Fruit fly (Drosophila melanogaster) whole organism, wandering third instar larva: ENCODE measurements around the gene GatA.

ENCODE experiments used
- CG9705 ChIP-seq: fragments of 200-800 bp; sonication (Bioruptor generic); optimal IDR thresholded peaks from 2 replicates; lab custom pipeline; 2018; ENCODE audit warnings: missing biosample characterization, mild to moderate bottlenecking, missing genetic modification characterization
- Dfd ChIP-seq: fragments of >200 bp; optimal IDR thresholded peaks from 2 replicates; lab custom pipeline; 2017; ENCODE audit warnings: missing biosample characterization, missing genetic modification characterization
- HLH106 ChIP-seq: fragments of 200-800 bp; optimal IDR thresholded peaks from 3 replicates; lab custom pipeline; 2019; ENCODE audit warnings: missing biosample characterization, mild to moderate bottlenecking, missing genetic modification characterization, moderate library complexity
- Hr83 ChIP-seq: fragments of 200-300 bp; sonication (Bioruptor generic); optimal IDR thresholded peaks from 2 replicates; lab custom pipeline; 2016; ENCODE audit warnings: missing biosample characterization, mild to moderate bottlenecking, missing genetic modification characterization, moderate library complexity; ENCODE audit not compliant: poor library complexity, severe bottlenecking
- Jra ChIP-seq: sonication (Bioruptor generic); optimal IDR thresholded peaks from 2 replicates; lab custom pipeline; 2016; ENCODE audit warnings: missing biosample characterization, missing genetic modification characterization
- Sp1 ChIP-seq: fragments of 200-800 bp; sonication (Bioruptor generic); optimal IDR thresholded peaks from 3 replicates; lab custom pipeline; 2019; ENCODE audit warnings: missing biosample characterization, mild to moderate bottlenecking, missing genetic modification characterization, moderate library complexity
- brk ChIP-seq: fragments of 200-800 bp; sonication (Bioruptor generic); optimal IDR thresholded peaks from 2 replicates; lab custom pipeline; 2016; ENCODE audit warnings: missing biosample characterization, mild to moderate bottlenecking, missing genetic modification characterization
- ey ChIP-seq: fragments of 200-800 bp; sonication (Bioruptor generic); optimal IDR thresholded peaks from 2 replicates; lab custom pipeline; 2016; ENCODE audit warnings: missing biosample characterization, missing genetic modification characterization
- fru ChIP-seq: fragments of 200-800 bp; sonication (Bioruptor generic); optimal IDR thresholded peaks from 3 replicates; lab custom pipeline; 2016; ENCODE audit warnings: missing biosample characterization, mild to moderate bottlenecking, missing genetic modification characterization
- h ChIP-seq: fragments of 200-800 bp; sonication (Bioruptor generic); optimal IDR thresholded peaks from 3 replicates; lab custom pipeline; 2016; ENCODE audit warnings: missing biosample characterization, mild to moderate bottlenecking, missing genetic modification characterization
- pan ChIP-seq: fragments of >200 bp; optimal IDR thresholded peaks from 2 replicates; lab custom pipeline; 2017
- psq ChIP-seq: fragments of 200-800 bp; sonication (Bioruptor generic); optimal IDR thresholded peaks from 3 replicates; lab custom pipeline; 2017; ENCODE audit warnings: missing biosample characterization, mild to moderate bottlenecking, missing genetic modification characterization, moderate library complexity
- sage ChIP-seq: fragments of 200-800 bp; sonication (Bioruptor generic); optimal IDR thresholded peaks from 2 replicates; lab custom pipeline; 2016; ENCODE audit warnings: missing biosample characterization, mild to moderate bottlenecking, missing genetic modification characterization
- usp ChIP-seq: fragments of >200 bp; optimal IDR thresholded peaks from 2 replicates; lab custom pipeline; 2017; ENCODE audit warnings: missing biosample characterization, missing genetic modification characterization

- TF ChIP-seq brk (GFP tag; lab: Kevin White, UChicago) (no peak), fru (GFP tag; lab: Kevin White, UChicago) (no peak), Sp1 (GFP tag; lab: Kevin White, UChicago) (no peak), ey (GFP tag; lab: Kevin White, UChicago) (no peak), CG9705 (GFP tag; lab: Kevin White, UChicago) (no peak), psq (GFP tag; lab: Kevin White, UChicago) (no peak), pan (lab: Kevin White, UChicago) (no peak), Dfd (no peak), Jra (no peak), sage (GFP tag; lab: Kevin White, UChicago) (no peak), usp (GFP tag; lab: Kevin White, UChicago) (no peak), Hr83 (GFP tag; lab: Kevin White, UChicago) (no peak), HLH106 (tag; lab: Kevin White, UChicago) (no peak), h (GFP tag; lab: Kevin White, UChicago) (no peak)
Measured at dm6 chr3R:18980863-18981536, 47.7 kb downstream of the GatA start, which contains the start of the genes dnk and Smu1.
